Worm (Caenorhabditis elegans): ENCODE measurements around the gene Y4C6B.2.

DNA sequence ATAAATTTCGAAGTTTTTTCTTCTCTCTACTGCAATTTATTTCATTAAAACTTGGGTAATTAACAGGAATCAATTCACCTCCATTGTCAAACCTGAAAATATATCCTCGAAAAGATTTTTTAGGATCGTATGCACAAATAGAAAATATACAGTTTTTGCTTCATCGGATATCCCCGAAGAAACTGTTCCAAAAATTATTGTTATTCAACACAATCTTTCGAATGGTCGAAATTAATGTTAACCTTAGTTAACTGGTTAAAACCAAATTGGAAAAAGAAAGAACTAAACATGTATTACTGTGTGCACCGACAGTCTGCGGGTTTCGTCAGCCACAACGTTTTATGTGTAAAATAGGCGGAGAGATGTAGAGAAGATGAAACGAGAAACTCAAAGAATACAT lies 22.3 kb upstream of the Y4C6B.2 start:
- TF ChIP-seq unc-55 (GFP tag; optimal IDR thresholded peaks at IDR 0.05) (no peak), lsy-2 (tag; optimal IDR thresholded peaks at IDR 0.05) (no peak), ztf-4 (tag; optimal IDR thresholded peaks at IDR 0.05) (no peak), nhr-11 (tag; optimal IDR thresholded peaks at IDR 0.05) (no peak)
